Worm (Caenorhabditis elegans) whole organism, L4 larva: ENCODE results near the gene clec-78.
A peak's percentile ranks its signal among the peaks of the same experiment; 100 is the strongest.

Experiments
- T20F7.1 ChIP-seq: fragments of 200-800 bp; sonication (Bioruptor generic); optimal IDR thresholded peaks from 2 replicates; lab custom pipeline; 2018; ENCODE audit warnings: mild to moderate bottlenecking, missing genetic modification characterization, missing compliant biosample characterization
- aha-1 ChIP-seq: fragments of 150-350 bp; peaks from one replicate; lab custom pipeline; 2014; ENCODE audit warnings: missing biosample characterization, missing genetic modification characterization
- aly-2 ChIP-seq: sonication (generic microtip); optimal IDR thresholded peaks from 2 replicates; lab custom pipeline; 2018; ENCODE audit warnings: missing biosample characterization, missing genetic modification characterization
- arid-1 ChIP-seq: fragments of 200-800 bp; sonication (Bioruptor generic); conservative IDR thresholded peaks from 2 replicates; pipeline ENCODE4 v1.3.6; 2022; ENCODE audit warnings: missing genetic modification reagents, missing genetic modification characterization, missing compliant biosample characterization
- ceh-44 ChIP-seq: fragments of 200-800 bp; sonication (Bioruptor generic); IDR thresholded peaks from 2 replicates; pipeline ENCODE4 v1.3.6; 2022; ENCODE audit warnings: missing genetic modification reagents, missing genetic modification characterization, missing compliant biosample characterization
- ces-1 ChIP-seq: fragments of 150-350 bp; sonication (generic microtip); optimal IDR thresholded peaks from 4 replicates; lab custom pipeline; 2014; ENCODE audit warnings: missing biosample characterization, missing genetic modification reagents, missing genetic modification characterization
- ctbp-1 ChIP-seq: fragments of 200-800 bp; sonication (Bioruptor generic); IDR thresholded peaks from 2 replicates; pipeline ENCODE4 v1.3.6; 2022; ENCODE audit warnings: missing genetic modification reagents, missing genetic modification characterization, missing compliant biosample characterization
- daf-16 ChIP-seq, 3 experiments: sonication (generic microtip); optimal IDR thresholded peaks; 2 replicates each; lab custom pipeline; 2016 to 2017; ENCODE audit warnings: missing genetic modification characterization in 3 of 3, missing genetic modification reagents in 3 of 3, mild to moderate bottlenecking in 2 of 3, missing compliant biosample characterization in 2 of 3, missing biosample characterization in 1 of 3, moderate library complexity in 1 of 3
- dmd-6 ChIP-seq: fragments of 200-800 bp; sonication (Bioruptor generic); IDR thresholded peaks from 2 replicates; pipeline ENCODE4 v1.3.6; 2022; ENCODE audit warnings: missing genetic modification reagents, missing genetic modification characterization, missing compliant biosample characterization
- dpl-1 ChIP-seq: fragments of 150-350 bp; optimal IDR thresholded peaks from 2 replicates; lab custom pipeline; 2014; ENCODE audit warnings: missing biosample characterization, missing genetic modification reagents, missing genetic modification characterization
- dve-1 ChIP-seq: sonication (generic microtip); optimal IDR thresholded peaks from 2 replicates; lab custom pipeline; 2017; ENCODE audit warnings: antibody characterized with exemption, mild to moderate bottlenecking, missing genetic modification characterization, missing compliant biosample characterization; ENCODE audit not compliant: insufficient read depth
- egl-27 ChIP-seq: sonication (generic microtip); optimal IDR thresholded peaks from 3 replicates; lab custom pipeline; 2017; ENCODE audit warnings: missing biosample characterization, missing genetic modification reagents, missing genetic modification characterization
- egl-43 ChIP-seq: fragments of 200-800 bp; sonication (Bioruptor generic); IDR thresholded peaks from 2 replicates; pipeline ENCODE4 v1.3.6; 2022; ENCODE audit warnings: missing genetic modification reagents, missing genetic modification characterization, missing compliant biosample characterization
- fkh-10 ChIP-seq: fragments of 150-350 bp; optimal IDR thresholded peaks from 2 replicates; lab custom pipeline; 2014; ENCODE audit warnings: missing biosample characterization, missing genetic modification reagents, missing genetic modification characterization
- gei-8 ChIP-seq: fragments of 200-800 bp; sonication (Bioruptor generic); optimal IDR thresholded peaks from 2 replicates; lab custom pipeline; 2018; ENCODE audit warnings: mild to moderate bottlenecking, missing genetic modification characterization, missing compliant biosample characterization
- hif-1 ChIP-seq, 2 experiments: sonication (generic microtip); optimal IDR thresholded peaks; 2 replicates each; lab custom pipeline; 2016 to 2017; ENCODE audit warnings: missing compliant biosample characterization in 2 of 2, missing genetic modification characterization in 2 of 2, missing genetic modification reagents in 2 of 2, missing genotype in 2 of 2, mild to moderate bottlenecking in 1 of 2
- hlh-11 ChIP-seq: fragments of 200-800 bp; sonication (Bioruptor generic); optimal IDR thresholded peaks from 2 replicates; lab custom pipeline; 2018; ENCODE audit warnings: mild to moderate bottlenecking, missing genetic modification characterization, missing compliant biosample characterization
- hlh-30 ChIP-seq: sonication (generic microtip); optimal IDR thresholded peaks from 2 replicates; lab custom pipeline; 2017; ENCODE audit warnings: antibody characterized with exemption, mild to moderate bottlenecking, missing genetic modification characterization, missing compliant biosample characterization; ENCODE audit not compliant: insufficient read depth
- hmg-1.1 ChIP-seq: fragments of 200-800 bp; sonication (Bioruptor generic); IDR thresholded peaks from 2 replicates; pipeline ENCODE4 v1.3.6; 2022; ENCODE audit warnings: missing genetic modification reagents, missing genetic modification characterization, missing compliant biosample characterization
- lim-7 ChIP-seq: fragments of 200-800 bp; sonication (Bioruptor generic); IDR thresholded peaks from 2 replicates; pipeline ENCODE4 v1.3.6; 2022; ENCODE audit warnings: missing genetic modification characterization, missing compliant biosample characterization
- lin-15B ChIP-seq: fragments of 150-350 bp; sonication (generic microtip); optimal IDR thresholded peaks from 3 replicates; lab custom pipeline; 2014; ENCODE audit warnings: missing biosample characterization, missing genetic modification characterization
- lin-39 ChIP-seq: fragments of 150-350 bp; optimal IDR thresholded peaks from 2 replicates; lab custom pipeline; 2014; ENCODE audit warnings: missing biosample characterization, missing genetic modification reagents, missing genetic modification characterization
- lsy-2 ChIP-seq, 2 experiments: fragments of 150-350 bp in 1 of 2; sonication (generic microtip) in 1 of 2; optimal IDR thresholded peaks; 2 replicates each; lab custom pipeline; 2014 to 2017; ENCODE audit warnings: missing biosample characterization in 2 of 2, missing genetic modification characterization in 2 of 2
- mdl-1 ChIP-seq, 2 experiments: fragments of 150-350 bp in 1 of 2; sonication (generic microtip) in 1 of 2; optimal IDR thresholded peaks; 2 replicates each; lab custom pipeline; 2014 to 2017; ENCODE audit warnings: missing biosample characterization in 2 of 2, missing genetic modification characterization in 2 of 2
- mdt-29 ChIP-seq: fragments of 200-800 bp; sonication (Bioruptor generic); IDR thresholded peaks from 2 replicates; pipeline ENCODE4 v1.3.6; 2022; ENCODE audit warnings: missing genetic modification reagents, missing genetic modification characterization, missing compliant biosample characterization
- mep-1 ChIP-seq: fragments of 150-350 bp; sonication (generic microtip); optimal IDR thresholded peaks from 3 replicates; lab custom pipeline; 2014; ENCODE audit warnings: missing biosample characterization, missing genetic modification characterization
- mes-2 ChIP-seq: sonication (generic microtip); optimal IDR thresholded peaks from 2 replicates; lab custom pipeline; 2016; ENCODE audit warnings: missing genotype, mild to moderate bottlenecking, missing genetic modification characterization, missing compliant biosample characterization; ENCODE audit not compliant: poor library complexity, severe bottlenecking
- nhr-11 ChIP-seq: fragments of 150-350 bp; optimal IDR thresholded peaks from 2 replicates; lab custom pipeline; 2014; ENCODE audit warnings: missing biosample characterization, missing genetic modification characterization
- nhr-237 ChIP-seq: sonication (generic microtip); optimal IDR thresholded peaks from 2 replicates; lab custom pipeline; 2017; ENCODE audit warnings: missing biosample characterization, missing genetic modification characterization
- nhr-28 ChIP-seq: fragments of 150-350 bp; optimal IDR thresholded peaks from 2 replicates; lab custom pipeline; 2014; ENCODE audit warnings: missing biosample characterization, missing genetic modification characterization
- nhr-41 ChIP-seq: fragments of 200-800 bp; sonication (Bioruptor generic); IDR thresholded peaks from 2 replicates; pipeline ENCODE4 v1.3.6; 2022; ENCODE audit warnings: missing genetic modification reagents, missing genetic modification characterization, missing compliant biosample characterization
- nhr-6 ChIP-seq: fragments of 150-350 bp; optimal IDR thresholded peaks from 2 replicates; lab custom pipeline; 2014; ENCODE audit warnings: missing biosample characterization, missing genetic modification characterization
- pha-4 ChIP-seq, 2 experiments: fragments of 150-350 bp in 1 of 2; fragments of 200-800 bp in 1 of 2; sonication (Bioruptor generic) in 1 of 2; IDR thresholded peaks in 1 of 2; optimal IDR thresholded peaks in 1 of 2; 2 replicates each; pipeline versions ENCODE4 v1.3.6 to Lab custom; 2014 to 2022; ENCODE audit warnings: missing genetic modification characterization in 2 of 2, missing genetic modification reagents in 2 of 2, missing biosample characterization in 1 of 2, missing compliant biosample characterization in 1 of 2
- pqm-1 ChIP-seq: sonication (generic microtip); optimal IDR thresholded peaks from 2 replicates; lab custom pipeline; 2017; ENCODE audit warnings: missing biosample characterization, missing genetic modification characterization
- rbr-2 ChIP-seq: sonication (generic microtip); optimal IDR thresholded peaks from 2 replicates; lab custom pipeline; 2016; ENCODE audit warnings: missing genotype, missing genetic modification characterization, missing compliant biosample characterization
- set-16 ChIP-seq: fragments of 200-800 bp; sonication (Bioruptor generic); IDR thresholded peaks from 2 replicates; pipeline ENCODE4 v1.3.6; 2022; ENCODE audit warnings: missing genetic modification reagents, missing genetic modification characterization, missing compliant biosample characterization
- skn-1 ChIP-seq: fragments of 150-350 bp; optimal IDR thresholded peaks from 2 replicates; lab custom pipeline; 2014; ENCODE audit warnings: missing biosample characterization, missing genetic modification characterization
- tag-97 ChIP-seq: fragments of 200-800 bp; sonication (Bioruptor generic); IDR thresholded peaks from 2 replicates; pipeline ENCODE4 v1.3.6; 2022; ENCODE audit warnings: missing genetic modification characterization, missing compliant biosample characterization
- tra-1 ChIP-seq: fragments of 200-800 bp; sonication (Bioruptor generic); IDR thresholded peaks from 2 replicates; pipeline ENCODE4 v1.3.6; 2022; ENCODE audit warnings: missing genetic modification reagents, missing genetic modification characterization, missing compliant biosample characterization
- unc-62 ChIP-seq, 3 experiments: fragments of 150-350 bp in 1 of 3; sonication (generic microtip); optimal IDR thresholded peaks in 2 of 3; peaks in 1 of 3; 1 replicate in 1 of 3; 2 replicates in 2 of 3; lab custom pipeline; 2014 to 2017; ENCODE audit warnings: missing biosample characterization in 3 of 3, missing genetic modification characterization in 3 of 3, missing genetic modification reagents in 3 of 3, missing genotype in 1 of 3
- zag-1 ChIP-seq: fragments of 150-350 bp; optimal IDR thresholded peaks from 2 replicates; lab custom pipeline; 2014; ENCODE audit warnings: missing biosample characterization, missing genetic modification characterization
- zip-2 ChIP-seq: fragments of 150-350 bp; optimal IDR thresholded peaks from 2 replicates; lab custom pipeline; 2014; ENCODE audit warnings: missing biosample characterization, missing genetic modification characterization

Gene clec-78

ce11 chrIV:4032350-4032749 lies 43.4 kb downstream of the clec-78 start:
- peak; percentile 9; the same call in 1 of the 2 replicates for TF ChIP-seq dmd-6 (GFP tag; lab: Robert Waterston, UW)
- TF ChIP-seq nhr-41 (GFP tag; lab: Robert Waterston, UW), result no peak
- no peak for TF ChIP-seq aly-2 (tag; lab: Kevin White, UChicago)
- TF ChIP-seq daf-16 (GFP tag; optimal IDR thresholded peaks at IDR 0.05; lab: Kevin White, UChicago), result no peak
- peak; percentile 32 for TF ChIP-seq daf-16 (tag; optimal IDR thresholded peaks at IDR 0.05; lab: Kevin White, UChicago)
- no peak for TF ChIP-seq mep-1 (tag; lab: Kevin White, UChicago)
- TF ChIP-seq nhr-28, result peak; percentile 19
- TF ChIP-seq hlh-30, result no peak
- TF ChIP-seq pha-4 (GFP tag; IDR thresholded peaks at IDR 0.05; lab: Robert Waterston, UW), result no peak
- TF ChIP-seq pha-4 (tag; optimal IDR thresholded peaks at IDR 0.05; lab: Kevin White, UChicago), result no peak

- TF ChIP-seq nhr-28 (peak; percentile 15), unc-62 (GFP tag; optimal IDR thresholded peaks at IDR 0.05 in 1 of 2; lab: Kevin White, UChicago) (peak in 1 of 2 experiments; percentile 97), unc-62 (tag; optimal IDR thresholded peaks at IDR 0.05; lab: Kevin White, UChicago) (no peak), daf-16 (GFP tag; optimal IDR thresholded peaks at IDR 0.05; lab: Kevin White, UChicago) (peak in 1 of 2 experiments; percentile 27), daf-16 (tag; optimal IDR thresholded peaks at IDR 0.05; lab: Kevin White, UChicago) (peak; percentile 80), dpl-1 (peak; percentile 25), mdt-29 (GFP tag; lab: Robert Waterston, UW) (no peak), lin-15B (tag; lab: Kevin White, UChicago) (no peak), zag-1 (tag; lab: Kevin White, UChicago) (no peak), aha-1 (peak; percentile 88), egl-43 (GFP tag; lab: Robert Waterston, UW) (no peak), egl-27 (no peak), lsy-2 (tag; optimal IDR thresholded peaks at IDR 0.05; lab: Kevin White, UChicago) (peak in 1 of 2 experiments; percentile 21), tag-97 (GFP tag; lab: Robert Waterston, UW) (no peak), mep-1 (tag; lab: Kevin White, UChicago) (no peak), dve-1 (tag; lab: Kevin White, UChicago) (peak; percentile 2), gei-8 (GFP tag; lab: Kevin White, UChicago) (no peak), hlh-11 (peak; percentile 12)
These were observed 44.6 kb downstream of the clec-78 start for ce11 chrIV:4033490-4033889.

- TF ChIP-seq fkh-10 (GFP tag; lab: Kevin White, UChicago) (peak; percentile 30), nhr-11 (peak; percentile 35), zip-2 (tag; lab: Kevin White, UChicago) (no peak), hlh-11 (peak; percentile 47), daf-16 (GFP tag; optimal IDR thresholded peaks at IDR 0.05; lab: Kevin White, UChicago) (no peak), daf-16 (tag; optimal IDR thresholded peaks at IDR 0.05; lab: Kevin White, UChicago) (peak; percentile 12), dmd-6 (GFP tag; lab: Robert Waterston, UW) (peak; percentile 70), lin-39 (no peak), dve-1 (tag; lab: Kevin White, UChicago) (peak; percentile 29), ctbp-1 (GFP tag; lab: Robert Waterston, UW) (peak; percentile 76), lim-7 (GFP tag; lab: Robert Waterston, UW) (0 out of 2 replicates have a peak, but pooled peaks have one; percentile 25), hmg-1.1 (peak; percentile 87), nhr-6 (tag; lab: Kevin White, UChicago) (peak; percentile 20), T20F7.1 (GFP tag; lab: Kevin White, UChicago) (no peak), set-16 (GFP tag; lab: Robert Waterston, UW) (peak; percentile 90), mdl-1 (tag; optimal IDR thresholded peaks at IDR 0.05; lab: Kevin White, UChicago) (peak in 1 of 2 experiments; percentile 35), pha-4 (GFP tag; IDR thresholded peaks at IDR 0.05; lab: Robert Waterston, UW) (0 out of 2 replicates have a peak, but pooled peaks have one; percentile 7), pha-4 (tag; optimal IDR thresholded peaks at IDR 0.05; lab: Kevin White, UChicago) (no peak), nhr-237 (tag; lab: Kevin White, UChicago) (no peak), mes-2 (tag; lab: Kevin White, UChicago) (peak; percentile 11), ceh-44 (GFP tag; lab: Robert Waterston, UW) (0 out of 2 replicates have a peak, but pooled peaks have one; percentile 10), arid-1 (GFP tag; lab: Robert Waterston, UW) (no peak), unc-62 (GFP tag; optimal IDR thresholded peaks at IDR 0.05 in 1 of 2; lab: Kevin White, UChicago) (no peak), unc-62 (tag; optimal IDR thresholded peaks at IDR 0.05; lab: Kevin White, UChicago) (no peak), rbr-2 (peak; percentile 72), mep-1 (tag; lab: Kevin White, UChicago) (peak; percentile 67), tag-97 (GFP tag; lab: Robert Waterston, UW) (no peak), tra-1 (0 out of 2 replicates have a peak, but pooled peaks have one; percentile 38), ces-1 (no peak), nhr-28 (peak; percentile 9), pqm-1 (tag; lab: Kevin White, UChicago) (no peak), skn-1 (tag; lab: Kevin White, UChicago) (no peak), egl-43 (GFP tag; lab: Robert Waterston, UW) (peak; percentile 68), hif-1 (tag; optimal IDR thresholded peaks at IDR 0.05; lab: Kevin White, UChicago) (peak in 1 of 2 experiments; percentile 73)
These were observed 46.0 kb downstream of the clec-78 start, which contains the start of gene hlh-30 for ce11 chrIV:4034883-4035282. Gene hlh-30 (minus strand): TSS chrIV:4034951.
